Comparison of ENCODE assay signal across 6 fruit fly cellular contexts in the genomic region with DNA sequence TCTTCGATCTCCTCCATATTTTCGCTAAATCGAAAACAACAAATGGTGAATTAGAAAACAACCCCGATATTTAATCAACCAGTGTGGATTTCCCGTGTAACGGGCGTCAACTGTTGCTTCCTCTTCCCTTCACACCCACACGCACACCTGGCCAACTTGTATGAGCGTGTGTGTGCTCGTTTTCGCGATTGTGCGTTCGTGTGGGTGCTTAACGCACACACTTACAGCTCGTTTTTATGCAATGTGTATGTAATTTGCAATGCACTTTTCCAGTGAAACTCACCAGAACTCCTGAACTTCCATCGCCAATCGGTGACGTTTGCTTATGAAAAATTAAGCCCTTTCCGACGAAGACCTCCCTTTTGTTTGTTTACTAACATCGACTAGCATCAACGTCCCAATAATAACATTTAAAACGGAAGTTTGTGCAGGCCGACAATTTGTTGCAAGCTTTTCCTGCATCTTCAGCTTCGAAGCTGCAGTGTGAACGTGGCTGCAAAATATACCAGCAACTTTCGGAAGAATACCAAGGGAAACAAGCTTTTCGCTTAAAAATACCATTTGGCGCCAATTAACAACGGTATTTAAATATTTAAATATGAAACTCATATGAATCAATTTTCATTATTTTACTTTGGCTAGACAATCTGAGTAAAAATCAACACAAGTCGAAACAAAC.
TF ChIP-seq lines count a peak whose summit lies in the region.

Gene cyc, minus strand, starts transcription at position 467 of the 679 bp plus-strand sequence.

- peak; percentile 51 for TF ChIP-seq CTCF in whole organism, embryonic (GFP tag; optimal IDR thresholded peaks at IDR 0.05; lab: Kevin White, UChicago)

TF ChIP-seq in whole organism, 6 proteins besides CTCF, POLR2A, EP300 and RAD21:
- TF ChIP-seq psq (optimal IDR thresholded peaks at IDR 0.05; lab: Kevin White, UChicago) (no peak), CG8478 (optimal IDR thresholded peaks at IDR 0.05; lab: Kevin White, UChicago) (peak; percentile 33), pan (optimal IDR thresholded peaks at IDR 0.05; lab: Kevin White, UChicago) (no peak)

TF ChIP-seq in whole organism, adult, 20 proteins besides CTCF, POLR2A, EP300 and RAD21 (continues in another document):
- TF ChIP-seq Crg-1 (GFP tag; optimal IDR thresholded peaks at IDR 0.05; lab: Kevin White, UChicago) = no peak
- peak; percentile 27 for TF ChIP-seq pad (GFP tag; optimal IDR thresholded peaks at IDR 0.05; lab: Kevin White, UChicago)
- TF ChIP-seq tj (GFP tag; optimal IDR thresholded peaks at IDR 0.05; lab: Kevin White, UChicago) = peak; percentile 55
- no peak for TF ChIP-seq Hr96 (GFP tag; optimal IDR thresholded peaks at IDR 0.05; lab: Kevin White, UChicago)
- TF ChIP-seq CG12768 (GFP tag; optimal IDR thresholded peaks at IDR 0.05; lab: Kevin White, UChicago) = peak; percentile 74
- peak; percentile 54 for TF ChIP-seq CG11617 (GFP tag; optimal IDR thresholded peaks at IDR 0.05; lab: Kevin White, UChicago)
- peak; percentile 10 for TF ChIP-seq CG7045 (GFP tag; optimal IDR thresholded peaks at IDR 0.05; lab: Kevin White, UChicago)
- no peak for TF ChIP-seq toe (GFP tag; optimal IDR thresholded peaks at IDR 0.05; lab: Kevin White, UChicago)
- TF ChIP-seq kay (GFP tag; lab: Kevin White, UChicago; ENCODE audit: borderline replicate concordance) = no peak
- TF ChIP-seq CG33017 (tag; optimal IDR thresholded peaks at IDR 0.05; lab: Kevin White, UChicago) = peak; percentile 57
- TF ChIP-seq CG7101 (tag; optimal IDR thresholded peaks at IDR 0.05; lab: Kevin White, UChicago) = peak; percentile 44
- no peak for TF ChIP-seq CG14711 (tag; optimal IDR thresholded peaks at IDR 0.05; lab: Kevin White, UChicago)
- no peak for TF ChIP-seq CG1620 (GFP tag; optimal IDR thresholded peaks at IDR 0.05; lab: Kevin White, UChicago)
- peak; percentile 53 for TF ChIP-seq bab1 (GFP tag; optimal IDR thresholded peaks at IDR 0.05; lab: Kevin White, UChicago)
- TF ChIP-seq ovo (GFP tag; optimal IDR thresholded peaks at IDR 0.05; lab: Kevin White, UChicago) = peak; percentile 71
- TF ChIP-seq Clk (GFP tag; optimal IDR thresholded peaks at IDR 0.05; lab: Kevin White, UChicago) = no peak

TF ChIP-seq in whole organism, embryonic, 481 proteins besides CTCF, POLR2A, EP300 and RAD21 (continues in another document):
- peak; percentile 5 for TF ChIP-seq Nf-YC (tag; optimal IDR thresholded peaks at IDR 0.05; lab: Kevin White, UChicago)
- TF ChIP-seq trem (tag; optimal IDR thresholded peaks at IDR 0.05; lab: Kevin White, UChicago) = peak; percentile 7
- peak; percentile 77 for TF ChIP-seq Med (GFP tag; lab: Kevin White, UChicago)
- TF ChIP-seq ewg (GFP tag; optimal IDR thresholded peaks at IDR 0.05; lab: Kevin White, UChicago) = no peak
- TF ChIP-seq Ptx1 (GFP tag; IDR thresholded peaks at IDR 0.05; lab: Robert Waterston, UW) = no peak
- TF ChIP-seq stwl (tag; optimal IDR thresholded peaks at IDR 0.05; lab: Kevin White, UChicago) = peak; percentile 17
- no peak for TF ChIP-seq Adf1 (GFP tag; IDR thresholded peaks at IDR 0.05; lab: Robert Waterston, UW)
- no peak for TF ChIP-seq Usf (GFP tag; optimal IDR thresholded peaks at IDR 0.05; lab: Kevin White, UChicago)
- peak; percentile 84 for TF ChIP-seq CG15514 (GFP tag; optimal IDR thresholded peaks at IDR 0.05; lab: Kevin White, UChicago)
- peak; percentile 62 for TF ChIP-seq CG9797 (GFP tag; optimal IDR thresholded peaks at IDR 0.05; lab: Kevin White, UChicago)
- TF ChIP-seq Spps (tag; optimal IDR thresholded peaks at IDR 0.05; lab: Kevin White, UChicago) = no peak
- TF ChIP-seq sima (GFP tag; optimal IDR thresholded peaks at IDR 0.05; lab: Kevin White, UChicago) = no peak
- TF ChIP-seq CG30431 (GFP tag; optimal IDR thresholded peaks at IDR 0.05; lab: Kevin White, UChicago) = no peak
- peak; percentile 98 for TF ChIP-seq CG17802 (tag; optimal IDR thresholded peaks at IDR 0.05; lab: Kevin White, UChicago)
- TF ChIP-seq Myb (GFP tag; optimal IDR thresholded peaks at IDR 0.05; lab: Kevin White, UChicago) = peak; percentile 29
- TF ChIP-seq CG10959 (GFP tag; IDR thresholded peaks at IDR 0.05; lab: Robert Waterston, UW) = no peak
- TF ChIP-seq nerfin-2 (GFP tag; IDR thresholded peaks at IDR 0.05; lab: Robert Waterston, UW; ENCODE audit: partially characterized antibody) = no peak

TF ChIP-seq in whole organism, prepupa, 60 proteins besides CTCF, POLR2A, EP300 and RAD21 (continues in another document):
- peak; percentile 85 for TF ChIP-seq dsx (GFP tag; optimal IDR thresholded peaks at IDR 0.05; lab: Kevin White, UChicago; ENCODE audit: poor library complexity, severe bottlenecking)
- TF ChIP-seq Sox102F (GFP tag; optimal IDR thresholded peaks at IDR 0.05; lab: Kevin White, UChicago) = no peak
- peak; percentile 33 for TF ChIP-seq dac (GFP tag; optimal IDR thresholded peaks at IDR 0.05; lab: Kevin White, UChicago)
- TF ChIP-seq Sox15 (GFP tag; optimal IDR thresholded peaks at IDR 0.05; lab: Kevin White, UChicago) = no peak
- no peak for TF ChIP-seq CG3919 (GFP tag; optimal IDR thresholded peaks at IDR 0.05; lab: Kevin White, UChicago)
- TF ChIP-seq CG15336 (GFP tag; IDR thresholded peaks at IDR 0.05; lab: Robert Waterston, UW) = peak; percentile 54; the same call in 1 of the 2 replicates
- TF ChIP-seq esn (GFP tag; optimal IDR thresholded peaks at IDR 0.05; lab: Kevin White, UChicago) = peak; percentile 38
- TF ChIP-seq CG8119 (GFP tag; IDR thresholded peaks at IDR 0.05; lab: Robert Waterston, UW) = peak; percentile 47; the same call in 2 of the 3 replicates
- peak; percentile 10 for TF ChIP-seq CG31627 (GFP tag; optimal IDR thresholded peaks at IDR 0.05; lab: Kevin White, UChicago)
- TF ChIP-seq lz (GFP tag; optimal IDR thresholded peaks at IDR 0.05; lab: Kevin White, UChicago) = peak; percentile 28
- TF ChIP-seq ss (GFP tag; optimal IDR thresholded peaks at IDR 0.05; lab: Kevin White, UChicago) = no peak
- no peak for TF ChIP-seq CG11902 (GFP tag; optimal IDR thresholded peaks at IDR 0.05; lab: Kevin White, UChicago)
- peak; percentile 44 for TF ChIP-seq Lpt (GFP tag; optimal IDR thresholded peaks at IDR 0.05; lab: Kevin White, UChicago)
- no peak for TF ChIP-seq CG34406 (GFP tag; optimal IDR thresholded peaks at IDR 0.05; lab: Kevin White, UChicago)
- no peak for TF ChIP-seq CG10631 (GFP tag; optimal IDR thresholded peaks at IDR 0.05; lab: Kevin White, UChicago)
- TF ChIP-seq eg (GFP tag; IDR thresholded peaks at IDR 0.05; lab: Robert Waterston, UW) = peak; percentile 32; the same call in 1 of the 3 replicates

TF ChIP-seq in whole organism, pupa, 21 proteins besides CTCF, POLR2A, EP300 and RAD21:
- TF ChIP-seq CG10348 (GFP tag; IDR thresholded peaks at IDR 0.05; lab: Robert Waterston, UW) (no peak), CG15710 (tag; optimal IDR thresholded peaks at IDR 0.05; lab: Kevin White, UChicago) (peak; percentile 1), D1 (tag; optimal IDR thresholded peaks at IDR 0.05; lab: Kevin White, UChicago) (no peak), CG4496 (GFP tag; IDR thresholded peaks at IDR 0.05; lab: Robert Waterston, UW) (peak; percentile 70), CG12605 (GFP tag; IDR thresholded peaks at IDR 0.05; lab: Robert Waterston, UW) (peak; percentile 64), rn (GFP tag; IDR thresholded peaks at IDR 0.05; lab: Robert Waterston, UW) (no peak), CG32121 (GFP tag; IDR thresholded peaks at IDR 0.05; lab: Robert Waterston, UW) (peak; percentile 32; the same call in 1 of the 2 replicates), Snoo (tag; optimal IDR thresholded peaks at IDR 0.05; lab: Kevin White, UChicago) (peak; percentile 34), Ets98B (GFP tag; IDR thresholded peaks at IDR 0.05; lab: Robert Waterston, UW) (peak; percentile 64; the same call in 1 of the 2 replicates), CG8159 (tag; optimal IDR thresholded peaks at IDR 0.05; lab: Kevin White, UChicago) (no peak), Pif1A (GFP tag; optimal IDR thresholded peaks at IDR 0.05; lab: Kevin White, UChicago) (no peak), Pif1B (GFP tag; optimal IDR thresholded peaks at IDR 0.05; lab: Kevin White, UChicago) (no peak)

TF ChIP-seq in whole organism, wandering third instar larva, 38 proteins besides CTCF, POLR2A, EP300 and RAD21:
- TF ChIP-seq N (GFP tag; optimal IDR thresholded peaks at IDR 0.05; lab: Kevin White, UChicago) = peak; percentile 39
- TF ChIP-seq brk (GFP tag; optimal IDR thresholded peaks at IDR 0.05; lab: Kevin White, UChicago) = no peak
- TF ChIP-seq Rel (GFP tag; optimal IDR thresholded peaks at IDR 0.05; lab: Kevin White, UChicago) = no peak
- peak; percentile 42 for TF ChIP-seq Rel (tag; optimal IDR thresholded peaks at IDR 0.05; lab: Kevin White, UChicago)
- peak; percentile 39 for TF ChIP-seq Sp1 (GFP tag; optimal IDR thresholded peaks at IDR 0.05; lab: Kevin White, UChicago)
- TF ChIP-seq OdsH (GFP tag; optimal IDR thresholded peaks at IDR 0.05; lab: Kevin White, UChicago) = peak; percentile 8
- TF ChIP-seq usp (GFP tag; optimal IDR thresholded peaks at IDR 0.05; lab: Kevin White, UChicago) = no peak
- peak; percentile 15 for TF ChIP-seq ey (GFP tag; optimal IDR thresholded peaks at IDR 0.05; lab: Kevin White, UChicago)
- TF ChIP-seq psq (GFP tag; optimal IDR thresholded peaks at IDR 0.05; lab: Kevin White, UChicago) = peak; percentile 10
